Worm (Caenorhabditis elegans) whole organism, late embryonic: ENCODE measurements around the gene B0348.10.

Source experiments
- ama-1 ChIP-seq: fragments of 150-350 bp; optimal IDR thresholded peaks from 2 replicates; lab custom pipeline; 2014
- eyg-1 ChIP-seq: sonication (generic microtip); optimal IDR thresholded peaks from 2 replicates; lab custom pipeline; 2016; ENCODE audit warnings: missing genotype, missing genetic modification characterization, missing compliant biosample characterization
- fkh-10 ChIP-seq: fragments of 150-350 bp; optimal IDR thresholded peaks from 2 replicates; lab custom pipeline; 2014; ENCODE audit warnings: missing biosample characterization, missing genetic modification reagents, missing genetic modification characterization
- nhr-11 ChIP-seq: fragments of 150-350 bp; optimal IDR thresholded peaks from 2 replicates; lab custom pipeline; 2014; ENCODE audit warnings: missing biosample characterization, missing genetic modification characterization
- pqm-1 ChIP-seq: sonication (generic microtip); optimal IDR thresholded peaks from 2 replicates; lab custom pipeline; 2016; ENCODE audit warnings: missing genetic modification characterization, missing compliant biosample characterization
- syd-9 ChIP-seq: sonication (generic microtip); optimal IDR thresholded peaks from 2 replicates; lab custom pipeline; 2016; ENCODE audit warnings: mild to moderate bottlenecking, missing genetic modification characterization, moderate library complexity, missing compliant biosample characterization

ce11 chrV:27604-28003 is 19.1 kb upstream of the B0348.10 start:
- TF ChIP-seq ama-1 (lab: Kevin White, UChicago) (no peak), fkh-10 (GFP tag; lab: Kevin White, UChicago) (no peak), syd-9 (tag; lab: Kevin White, UChicago) (no peak), eyg-1 (no peak), pqm-1 (tag; lab: Kevin White, UChicago) (no peak), nhr-11 (no peak)
